Fruit fly (Drosophila melanogaster): ENCODE data around the gene kek5.
A peak's percentile ranks its signal among the peaks of the same experiment; 100 is the strongest.

The kek5 gene

dm6 chrX:19348835-19349466, 4.0 kb upstream of the kek5 start (continued):
- no peak for TF ChIP-seq CG12155 (GFP tag; optimal IDR thresholded peaks at IDR 0.05)
- no peak for TF ChIP-seq cg (GFP tag; optimal IDR thresholded peaks at IDR 0.05)
- no peak for TF ChIP-seq CG6813 (GFP tag; optimal IDR thresholded peaks at IDR 0.05)
- peak; percentile 34 for TF ChIP-seq CoRest (tag; optimal IDR thresholded peaks at IDR 0.05)
- no peak for TF ChIP-seq odd (GFP tag; optimal IDR thresholded peaks at IDR 0.05)
- TF ChIP-seq Nf-YB (GFP tag; optimal IDR thresholded peaks at IDR 0.05): peak; percentile 25
- TF ChIP-seq CG31365 (tag; optimal IDR thresholded peaks at IDR 0.05): no peak
- no peak for TF ChIP-seq sr (GFP tag; IDR thresholded peaks at IDR 0.05)
- no peak for TF ChIP-seq CG10431 (GFP tag; optimal IDR thresholded peaks at IDR 0.05)
- no peak for TF ChIP-seq h (optimal IDR thresholded peaks at IDR 0.05)
- TF ChIP-seq CG32532 (GFP tag; IDR thresholded peaks at IDR 0.05): no peak
- peak; percentile 65 for TF ChIP-seq row (GFP tag; IDR thresholded peaks at IDR 0.05)
- peak; percentile 52 for TF ChIP-seq CG15269 (tag; optimal IDR thresholded peaks at IDR 0.05)
- no peak for TF ChIP-seq Dbx (GFP tag; IDR thresholded peaks at IDR 0.05)
- peak; percentile 28 for TF ChIP-seq Hsf (GFP tag; optimal IDR thresholded peaks at IDR 0.05)
- peak; percentile 27 for TF ChIP-seq CG18619 (GFP tag; optimal IDR thresholded peaks at IDR 0.05)
- no peak for TF ChIP-seq CG14965 (GFP tag; optimal IDR thresholded peaks at IDR 0.05; ENCODE audit: borderline replicate concordance)
- no peak for TF ChIP-seq zen2 (GFP tag; IDR thresholded peaks at IDR 0.05; ENCODE audit: partially characterized antibody)
- peak; percentile 2 to 41 for TF ChIP-seq chif (GFP tag; optimal IDR thresholded peaks at IDR 0.05)
- peak; percentile 74 for TF ChIP-seq gem (tag; optimal IDR thresholded peaks at IDR 0.05)
- no peak for TF ChIP-seq cas (GFP tag; IDR thresholded peaks at IDR 0.05)
- TF ChIP-seq CG1602 (GFP tag; optimal IDR thresholded peaks at IDR 0.05): peak; percentile 25
- peak; percentile 35 for TF ChIP-seq Xbp1 (GFP tag; optimal IDR thresholded peaks at IDR 0.05)
- TF ChIP-seq Myb (GFP tag; optimal IDR thresholded peaks at IDR 0.05): no peak
- no peak for TF ChIP-seq D (optimal IDR thresholded peaks at IDR 0.05)
- no peak for TF ChIP-seq D (GFP tag; optimal IDR thresholded peaks at IDR 0.05)
- no peak for TF ChIP-seq CG10543 (GFP tag; optimal IDR thresholded peaks at IDR 0.05)
- TF ChIP-seq Vsx1 (GFP tag; optimal IDR thresholded peaks at IDR 0.05): no peak
- TF ChIP-seq lilli (GFP tag; optimal IDR thresholded peaks at IDR 0.05): no peak
- TF ChIP-seq kay (GFP tag; optimal IDR thresholded peaks at IDR 0.05): no peak
- TF ChIP-seq CG12299 (tag; optimal IDR thresholded peaks at IDR 0.05): no peak
- no peak for TF ChIP-seq prd (optimal IDR thresholded peaks at IDR 0.05)
- TF ChIP-seq prd (GFP tag; IDR thresholded peaks at IDR 0.05): no peak; the same call in 2 of the 3 replicates
- no peak for TF ChIP-seq CG9215 (GFP tag; IDR thresholded peaks at IDR 0.05)
- no peak for TF ChIP-seq CG2875 (GFP tag; optimal IDR thresholded peaks at IDR 0.05)
- TF ChIP-seq sob (GFP tag; IDR thresholded peaks at IDR 0.05): no peak
- TF ChIP-seq CG2678 (tag; optimal IDR thresholded peaks at IDR 0.05): no peak
- no peak for TF ChIP-seq CG10147 (GFP tag; optimal IDR thresholded peaks at IDR 0.05)
- no peak for TF ChIP-seq CG9876 (GFP tag; optimal IDR thresholded peaks at IDR 0.05)
- no peak for TF ChIP-seq CG30020 (tag; optimal IDR thresholded peaks at IDR 0.05)
- no peak for TF ChIP-seq Camta (GFP tag; optimal IDR thresholded peaks at IDR 0.05)
- TF ChIP-seq CG12659 (GFP tag; optimal IDR thresholded peaks at IDR 0.05): no peak
- peak; percentile 31 for TF ChIP-seq lbe (GFP tag; optimal IDR thresholded peaks at IDR 0.05)
- peak; percentile 64 for TF ChIP-seq CG7556 (GFP tag; optimal IDR thresholded peaks at IDR 0.05)
- no peak for TF ChIP-seq CG6254 (GFP tag; optimal IDR thresholded peaks at IDR 0.05)
- peak in 1 of 2 experiments; percentile 59 for TF ChIP-seq dpn (GFP tag; optimal IDR thresholded peaks at IDR 0.05)
- TF ChIP-seq tio (GFP tag; optimal IDR thresholded peaks at IDR 0.05): peak; percentile 35
- TF ChIP-seq Rfx (GFP tag; IDR thresholded peaks at IDR 0.05): peak; percentile 48; the same call in 1 of the 2 replicates
- TF ChIP-seq CG14710 (tag; optimal IDR thresholded peaks at IDR 0.05): no peak
- TF ChIP-seq eve (GFP tag; optimal IDR thresholded peaks at IDR 0.05): peak in 1 of 2 experiments; percentile 24

Data from whole organism, embryonic.